Worm (Caenorhabditis elegans): ENCODE results near the gene B0513.90.

- TF ChIP-seq dao-5 (tag; optimal IDR thresholded peaks at IDR 0.05), result no peak
- no peak for TF ChIP-seq W03F9.2 (tag; optimal IDR thresholded peaks at IDR 0.05)
These were observed 6.4 kb upstream of the B0513.90 start for ce11 chrIV:13860459-13860858.
